Worm (Caenorhabditis elegans) whole organism, L4 larva: ENCODE measurements around the gene F32B6.4.

Experiments used
- aly-2 ChIP-seq: sonication (generic microtip); optimal IDR thresholded peaks from 2 replicates; lab custom pipeline; 2018; ENCODE audit warnings: missing biosample characterization, missing genetic modification characterization
- ctbp-1 ChIP-seq: fragments of 200-800 bp; sonication (Bioruptor generic); IDR thresholded peaks from 2 replicates; pipeline ENCODE4 v1.3.6; 2022; ENCODE audit warnings: missing genetic modification reagents, missing genetic modification characterization, missing compliant biosample characterization
- egl-27 ChIP-seq: sonication (generic microtip); optimal IDR thresholded peaks from 3 replicates; lab custom pipeline; 2017; ENCODE audit warnings: missing biosample characterization, missing genetic modification reagents, missing genetic modification characterization
- fos-1 ChIP-seq: fragments of 150-350 bp; optimal IDR thresholded peaks from 2 replicates; lab custom pipeline; 2014; ENCODE audit warnings: missing biosample characterization, missing genetic modification characterization
- hlh-11 ChIP-seq: fragments of 200-800 bp; sonication (Bioruptor generic); optimal IDR thresholded peaks from 2 replicates; lab custom pipeline; 2018; ENCODE audit warnings: mild to moderate bottlenecking, missing genetic modification characterization, missing compliant biosample characterization
- nhr-10 ChIP-seq: fragments of 150-350 bp; optimal IDR thresholded peaks from 2 replicates; lab custom pipeline; 2014; ENCODE audit warnings: missing biosample characterization, missing genetic modification characterization
- nhr-25 ChIP-seq: sonication (generic microtip); optimal IDR thresholded peaks from 2 replicates; lab custom pipeline; 2017; ENCODE audit warnings: missing genetic modification characterization, mild to moderate bottlenecking, missing compliant biosample characterization, antibody characterized with exemption, moderate library complexity, borderline replicate concordance; ENCODE audit not compliant: insufficient read depth
- nhr-76 ChIP-seq: fragments of 150-350 bp; optimal IDR thresholded peaks from 2 replicates; lab custom pipeline; 2014; ENCODE audit warnings: missing biosample characterization, missing genetic modification characterization
- pha-4 ChIP-seq, 2 experiments: fragments of 150-350 bp in 1 of 2; fragments of 200-800 bp in 1 of 2; sonication (Bioruptor generic) in 1 of 2; IDR thresholded peaks in 1 of 2; optimal IDR thresholded peaks in 1 of 2; 2 replicates each; pipeline versions ENCODE4 v1.3.6 to Lab custom; 2014 to 2022; ENCODE audit warnings: missing genetic modification characterization in 2 of 2, missing genetic modification reagents in 2 of 2, missing biosample characterization in 1 of 2, missing compliant biosample characterization in 1 of 2
- set-16 ChIP-seq: fragments of 200-800 bp; sonication (Bioruptor generic); IDR thresholded peaks from 2 replicates; pipeline ENCODE4 v1.3.6; 2022; ENCODE audit warnings: missing genetic modification reagents, missing genetic modification characterization, missing compliant biosample characterization
- ztf-11 ChIP-seq: fragments of 150-350 bp; optimal IDR thresholded peaks from 2 replicates; lab custom pipeline; 2014; ENCODE audit warnings: missing biosample characterization, missing genetic modification characterization

DNA sequence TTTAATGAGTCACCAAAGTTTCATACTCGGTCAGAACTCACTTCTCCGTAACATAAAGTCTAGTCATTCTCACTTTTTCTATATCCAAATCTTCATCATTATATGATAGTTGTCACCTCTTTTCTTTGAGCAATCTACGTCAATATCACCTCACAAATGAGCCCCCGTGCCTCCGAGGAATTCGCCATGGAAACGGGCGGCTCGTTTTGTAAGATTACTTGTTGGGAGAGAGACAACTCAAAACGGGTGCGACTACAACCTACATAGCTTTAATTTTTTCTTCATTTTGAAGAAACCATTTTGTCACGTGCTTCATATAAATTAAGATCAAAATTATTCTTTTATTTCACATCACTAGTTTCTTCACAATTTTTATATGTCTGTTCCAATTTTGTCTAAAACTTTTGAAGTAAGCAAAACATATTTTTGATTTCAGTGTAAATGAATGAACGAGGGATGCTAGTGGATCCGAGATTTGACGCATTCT lies 12.9 kb downstream of the F32B6.4 start, which contains the start of gene nhr-4:
- TF ChIP-seq pha-4 (GFP tag; IDR thresholded peaks at IDR 0.05; lab: Robert Waterston, UW): no peak
- no peak for TF ChIP-seq pha-4 (tag; optimal IDR thresholded peaks at IDR 0.05; lab: Kevin White, UChicago)
- no peak for TF ChIP-seq nhr-25 (tag; lab: Kevin White, UChicago)
- TF ChIP-seq nhr-76 (tag; lab: Kevin White, UChicago): no peak
- no peak for TF ChIP-seq ctbp-1 (GFP tag; lab: Robert Waterston, UW)
- no peak for TF ChIP-seq nhr-10 (tag; lab: Kevin White, UChicago)
- no peak for TF ChIP-seq egl-27 (tag; lab: Kevin White, UChicago)
- no peak for TF ChIP-seq aly-2 (tag; lab: Kevin White, UChicago)
- no peak for TF ChIP-seq set-16 (GFP tag; lab: Robert Waterston, UW)
- TF ChIP-seq fos-1 (tag; lab: Kevin White, UChicago): no peak
- TF ChIP-seq ztf-11 (tag; lab: Kevin White, UChicago): no peak
- TF ChIP-seq hlh-11 (tag; lab: Kevin White, UChicago): no peak
